Worm (Caenorhabditis elegans) whole organism, L1 larva: ENCODE measurements around the gene glb-20.

Source experiments
- C34B4.2 ChIP-seq: sonication (generic microtip); optimal IDR thresholded peaks from 2 replicates; lab custom pipeline; 2017; ENCODE audit warnings: mild to moderate bottlenecking, missing genetic modification characterization, missing compliant biosample characterization
- F16B12.6 ChIP-seq: fragments of 150-350 bp; optimal IDR thresholded peaks from 2 replicates; lab custom pipeline; 2014; ENCODE audit warnings: missing biosample characterization, missing genetic modification characterization
- aly-2 ChIP-seq: fragments of 150-350 bp; optimal IDR thresholded peaks from 2 replicates; lab custom pipeline; 2014; ENCODE audit warnings: missing biosample characterization, missing genetic modification characterization
- blmp-1 ChIP-seq: fragments of 150-350 bp; optimal IDR thresholded peaks from 2 replicates; lab custom pipeline; 2014; ENCODE audit warnings: missing biosample characterization, missing genetic modification characterization
- ceh-82 ChIP-seq, 3 experiments: fragments of 150-350 bp in 1 of 3; sonication (generic microtip) in 2 of 3; optimal IDR thresholded peaks; 2 replicates each; lab custom pipeline; 2014 to 2017; ENCODE audit warnings: missing biosample characterization in 3 of 3, missing genetic modification characterization in 3 of 3
- ceh-88 ChIP-seq: fragments of 200-800 bp; sonication (Bioruptor generic); IDR thresholded peaks from 2 replicates; pipeline ENCODE4 v1.3.6; 2022; ENCODE audit warnings: missing genetic modification characterization, missing compliant biosample characterization
- ceh-90 ChIP-seq: sonication (generic microtip); optimal IDR thresholded peaks from 2 replicates; lab custom pipeline; 2016; ENCODE audit warnings: missing genetic modification characterization, missing compliant biosample characterization
- dpl-1 ChIP-seq, 3 experiments: fragments of 150-350 bp in 2 of 3; sonication (generic microtip) in 1 of 3; optimal IDR thresholded peaks; 2 replicates each; lab custom pipeline; 2014 to 2017; ENCODE audit warnings: missing biosample characterization in 3 of 3, missing genetic modification characterization in 3 of 3, missing genetic modification reagents in 3 of 3
- efl-1 ChIP-seq, 4 experiments: fragments of 150-350 bp; optimal IDR thresholded peaks in 3 of 4; peaks in 1 of 4; 1 replicate in 1 of 4; 2 replicates in 3 of 4; lab custom pipeline; 2014; ENCODE audit warnings: missing biosample characterization in 2 of 4, missing genetic modification characterization in 2 of 4, missing genetic modification reagents in 2 of 4
- efl-3 ChIP-seq: fragments of 200-800 bp; sonication (Bioruptor generic); optimal IDR thresholded peaks from 2 replicates; lab custom pipeline; 2018; ENCODE audit warnings: mild to moderate bottlenecking, missing genetic modification characterization, missing compliant biosample characterization
- elt-3 ChIP-seq, 6 experiments: fragments of 150-350 bp in 1 of 6; sonication (generic microtip); optimal IDR thresholded peaks; 2 replicates each; lab custom pipeline; 2017 to 2018; ENCODE audit warnings: missing biosample characterization in 6 of 6, missing genetic modification characterization in 6 of 6, inconsistent platforms in 1 of 6
- ets-5 ChIP-seq: fragments of 200-800 bp; sonication (Bioruptor generic); IDR thresholded peaks from 2 replicates; pipeline ENCODE4 v1.3.6; 2022; ENCODE audit warnings: missing genetic modification characterization, missing compliant biosample characterization
- fkh-10 ChIP-seq: sonication (generic microtip); optimal IDR thresholded peaks from 2 replicates; lab custom pipeline; 2017; ENCODE audit warnings: missing biosample characterization, missing genetic modification reagents, missing genetic modification characterization
- fkh-8 ChIP-seq: sonication (generic microtip); optimal IDR thresholded peaks from 2 replicates; lab custom pipeline; 2016; ENCODE audit warnings: mild to moderate bottlenecking, missing genetic modification characterization, missing compliant biosample characterization
- grh-1 ChIP-seq: fragments of 200-800 bp; sonication (Bioruptor generic); IDR thresholded peaks from 2 replicates; pipeline ENCODE4 v1.3.6; 2022; ENCODE audit warnings: missing genetic modification reagents, missing genetic modification characterization, missing compliant biosample characterization
- hlh-4 ChIP-seq: sonication (generic microtip); optimal IDR thresholded peaks from 2 replicates; lab custom pipeline; 2016; ENCODE audit warnings: mild to moderate bottlenecking, missing genetic modification characterization, missing compliant biosample characterization
- hpl-2 ChIP-seq: fragments of 150-350 bp; optimal IDR thresholded peaks from 2 replicates; lab custom pipeline; 2014; ENCODE audit warnings: missing biosample characterization, missing genetic modification reagents, missing genetic modification characterization
- irx-1 ChIP-seq: sonication (generic microtip); optimal IDR thresholded peaks from 2 replicates; lab custom pipeline; 2016; ENCODE audit warnings: missing genetic modification characterization, missing compliant biosample characterization
- isw-1 ChIP-seq: fragments of 200-800 bp; sonication (Bioruptor generic); IDR thresholded peaks from 2 replicates; pipeline ENCODE4 v1.3.6; 2022; ENCODE audit warnings: missing genetic modification characterization, missing compliant biosample characterization
- lin-13 ChIP-seq: fragments of 150-350 bp; optimal IDR thresholded peaks from 2 replicates; lab custom pipeline; 2014; ENCODE audit warnings: missing biosample characterization, missing genetic modification reagents, missing genetic modification characterization
- lin-14 ChIP-seq: fragments of 200-800 bp; sonication (Bioruptor generic); optimal IDR thresholded peaks from 2 replicates; lab custom pipeline; 2018; ENCODE audit warnings: mild to moderate bottlenecking, missing genetic modification characterization, moderate library complexity, missing compliant biosample characterization
- lin-35 ChIP-seq, 2 experiments: fragments of 150-350 bp; optimal IDR thresholded peaks; 2 replicates each; lab custom pipeline; 2014; ENCODE audit warnings: missing biosample characterization in 2 of 2, missing genetic modification characterization in 2 of 2, missing genetic modification reagents in 2 of 2
- lin-39 ChIP-seq: fragments of 150-350 bp; optimal IDR thresholded peaks from 2 replicates; lab custom pipeline; 2014; ENCODE audit warnings: missing biosample characterization, missing genetic modification reagents, missing genetic modification characterization
- mab-9 ChIP-seq: fragments of 200-800 bp; sonication (Bioruptor generic); IDR thresholded peaks from 2 replicates; pipeline ENCODE4 v1.3.6; 2022; ENCODE audit warnings: missing genetic modification reagents, missing genetic modification characterization, missing compliant biosample characterization
- mef-2 ChIP-seq: fragments of 150-350 bp; optimal IDR thresholded peaks from 2 replicates; lab custom pipeline; 2014; ENCODE audit warnings: missing biosample characterization, missing genetic modification characterization
- nhr-12 ChIP-seq: sonication (generic microtip); optimal IDR thresholded peaks from 2 replicates; lab custom pipeline; 2017; ENCODE audit warnings: missing biosample characterization, missing genetic modification characterization
- nhr-20 ChIP-seq: sonication (generic microtip); optimal IDR thresholded peaks from 2 replicates; lab custom pipeline; 2016; ENCODE audit warnings: mild to moderate bottlenecking, missing genetic modification characterization, missing compliant biosample characterization
- nhr-47 ChIP-seq: sonication (generic microtip); optimal IDR thresholded peaks from 2 replicates; lab custom pipeline; 2016; ENCODE audit warnings: mild to moderate bottlenecking, missing genetic modification characterization, moderate library complexity, missing compliant biosample characterization
- nhr-71 ChIP-seq: sonication (generic microtip); optimal IDR thresholded peaks from 2 replicates; lab custom pipeline; 2016; ENCODE audit warnings: mild to moderate bottlenecking, missing genetic modification characterization, moderate library complexity, missing compliant biosample characterization
- nhr-85 ChIP-seq: sonication (generic microtip); peaks from one replicate; lab custom pipeline; 2016; ENCODE audit warnings: missing genetic modification characterization, inconsistent platforms, missing compliant biosample characterization
- nhr-90 ChIP-seq: sonication (generic microtip); optimal IDR thresholded peaks from 2 replicates; lab custom pipeline; 2016; ENCODE audit warnings: mild to moderate bottlenecking, missing genetic modification characterization, missing compliant biosample characterization; ENCODE audit not compliant: poor library complexity
- pag-3 ChIP-seq: sonication (generic microtip); optimal IDR thresholded peaks from 2 replicates; lab custom pipeline; 2017; ENCODE audit warnings: missing genetic modification characterization, mild to moderate bottlenecking, missing compliant biosample characterization, antibody characterized with exemption, borderline replicate concordance; ENCODE audit not compliant: insufficient read depth
- pax-3 ChIP-seq: fragments of 200-800 bp; sonication (Bioruptor generic); optimal IDR thresholded peaks from 2 replicates; lab custom pipeline; 2018; ENCODE audit warnings: mild to moderate bottlenecking, missing genetic modification characterization, moderate library complexity, missing compliant biosample characterization
- rnt-1 ChIP-seq: sonication (generic microtip); optimal IDR thresholded peaks from 2 replicates; lab custom pipeline; 2016; ENCODE audit warnings: mild to moderate bottlenecking, missing genetic modification characterization, moderate library complexity, missing compliant biosample characterization
- sox-4 ChIP-seq: sonication (generic microtip); optimal IDR thresholded peaks from 2 replicates; lab custom pipeline; 2016; ENCODE audit warnings: missing genetic modification characterization, missing compliant biosample characterization
- sup-37 ChIP-seq: fragments of 200-800 bp; sonication (Bioruptor generic); optimal IDR thresholded peaks from 2 replicates; lab custom pipeline; 2018; ENCODE audit warnings: mild to moderate bottlenecking, missing genetic modification characterization, missing compliant biosample characterization
- swsn-7 ChIP-seq: sonication (generic microtip); optimal IDR thresholded peaks from 2 replicates; lab custom pipeline; 2016; ENCODE audit warnings: missing genetic modification characterization, missing compliant biosample characterization
- tbx-2 ChIP-seq: sonication (generic microtip); optimal IDR thresholded peaks from 2 replicates; lab custom pipeline; 2016; ENCODE audit warnings: missing genetic modification characterization, missing compliant biosample characterization
- unc-30 ChIP-seq: sonication (generic microtip); optimal IDR thresholded peaks from 2 replicates; lab custom pipeline; 2017; ENCODE audit warnings: missing biosample characterization, missing genetic modification characterization
- unc-62 ChIP-seq: fragments of 150-350 bp; optimal IDR thresholded peaks from 2 replicates; lab custom pipeline; 2014; ENCODE audit warnings: missing biosample characterization, missing genetic modification reagents, missing genetic modification characterization
- unc-86 ChIP-seq: sonication (generic microtip); optimal IDR thresholded peaks from 2 replicates; lab custom pipeline; 2016; ENCODE audit warnings: missing genetic modification characterization, missing compliant biosample characterization
- xbp-1 ChIP-seq: sonication (generic microtip); optimal IDR thresholded peaks from 2 replicates; lab custom pipeline; 2016; ENCODE audit warnings: missing genetic modification characterization, missing compliant biosample characterization
- zag-1 ChIP-seq: fragments of 150-350 bp; optimal IDR thresholded peaks from 2 replicates; lab custom pipeline; 2014; ENCODE audit warnings: missing biosample characterization, missing genetic modification characterization
- zip-4 ChIP-seq: fragments of 200-800 bp; sonication (Bioruptor generic); optimal IDR thresholded peaks from 2 replicates; lab custom pipeline; 2018; ENCODE audit warnings: mild to moderate bottlenecking, missing genetic modification characterization, moderate library complexity, missing compliant biosample characterization
- ztf-11 ChIP-seq, 2 experiments: sonication (generic microtip); optimal IDR thresholded peaks; 2 replicates each; lab custom pipeline; 2016 to 2017; ENCODE audit warnings: missing genetic modification characterization in 2 of 2, missing biosample characterization in 1 of 2, missing compliant biosample characterization in 1 of 2

glb-20 gene

DNA sequence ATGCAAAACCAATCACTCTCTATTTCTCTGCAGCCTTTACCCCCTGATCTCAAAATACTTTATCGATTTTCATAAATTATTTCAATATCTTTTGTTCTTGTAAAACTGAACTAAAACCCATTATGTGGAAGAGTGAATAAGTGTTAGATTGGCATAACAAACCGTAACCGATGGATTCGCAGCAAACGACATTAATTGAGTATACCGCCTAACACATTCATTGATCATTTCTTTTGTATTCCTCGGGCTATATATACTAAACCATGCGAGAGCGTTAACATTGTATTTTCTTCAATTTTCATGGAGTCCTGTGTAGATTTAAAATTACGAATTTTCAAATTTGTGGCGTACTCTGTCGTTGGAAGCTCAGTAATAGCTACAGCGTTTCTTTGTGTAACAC lies 33.8 kb upstream of the glb-20 start, which contains the start of gene col-9:
col-9 (plus strand) TSS at position 301 of the 400 bp plus-strand sequence.
- TF ChIP-seq pag-3 (tag; lab: Kevin White, UChicago) = no peak
- TF ChIP-seq efl-1 (optimal IDR thresholded peaks at IDR 0.05; lab: Kevin White, UChicago) = no peak
- peak in 1 of 2 experiments; percentile 80 for TF ChIP-seq efl-1 (GFP tag; optimal IDR thresholded peaks at IDR 0.05 in 1 of 2; lab: Kevin White, UChicago)

DNA sequence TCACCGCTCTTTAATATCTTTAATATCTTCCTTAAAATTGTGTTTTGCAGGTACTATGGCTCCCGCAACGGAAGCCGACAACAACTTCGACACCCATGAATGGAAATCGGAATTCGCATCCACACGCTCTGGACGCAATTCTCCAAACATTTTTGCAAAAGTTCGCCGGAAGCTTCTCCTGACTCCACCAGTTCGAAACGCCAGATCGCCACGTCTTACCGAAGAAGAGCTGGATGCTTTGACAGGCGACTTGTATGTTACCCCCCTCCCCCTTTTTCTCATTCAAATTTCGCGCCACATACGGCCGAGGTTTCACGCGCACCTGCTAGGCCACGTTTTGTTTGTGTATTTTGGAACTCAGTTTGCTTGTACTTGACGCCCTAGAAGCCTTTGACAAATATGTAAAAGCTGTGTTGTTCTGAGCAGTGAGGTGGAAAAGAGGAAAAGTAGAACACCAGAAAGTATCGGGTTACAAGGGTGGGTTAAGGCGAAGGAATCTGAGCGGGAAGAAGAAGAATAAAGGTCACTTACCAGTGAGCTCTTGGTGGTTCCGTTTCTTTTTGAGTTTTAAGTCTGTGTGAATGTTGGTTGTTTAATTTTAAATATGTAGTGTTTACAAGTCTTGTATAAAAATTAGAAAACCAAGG lies 28.9 kb upstream of the glb-20 start, which contains the start of gene unc-84:
unc-84 (plus strand) TSS at position 51 of the 647 bp plus-strand sequence.
- no peak for TF ChIP-seq mef-2 (tag; lab: Kevin White, UChicago)
- peak; percentile 38 for TF ChIP-seq ceh-90 (tag; lab: Kevin White, UChicago)
- peak; percentile 58 for TF ChIP-seq nhr-85 (tag; lab: Kevin White, UChicago)
- TF ChIP-seq lin-35 (GFP tag; optimal IDR thresholded peaks at IDR 0.05; lab: Kevin White, UChicago) = peak; percentile 45 to 77
- no peak for TF ChIP-seq C34B4.2
- no peak for TF ChIP-seq isw-1 (GFP tag; lab: Robert Waterston, UW)
- TF ChIP-seq nhr-12 (tag; lab: Kevin White, UChicago) = no peak
- no peak for TF ChIP-seq xbp-1
- no peak for TF ChIP-seq mab-9 (GFP tag; lab: Robert Waterston, UW)
- peak; percentile 30 for TF ChIP-seq nhr-90 (tag; lab: Kevin White, UChicago)
- no peak for TF ChIP-seq efl-3
- TF ChIP-seq sup-37 (GFP tag; lab: Kevin White, UChicago) = no peak
- TF ChIP-seq grh-1 (GFP tag; lab: Robert Waterston, UW) = no peak
- TF ChIP-seq lin-14 = peak; percentile 18
- TF ChIP-seq unc-30 (tag; lab: Kevin White, UChicago) = no peak
- no peak for TF ChIP-seq hlh-4 (tag; lab: Kevin White, UChicago)
- peak in 1 of 2 experiments; percentile 35 for TF ChIP-seq ztf-11 (tag; optimal IDR thresholded peaks at IDR 0.05; lab: Kevin White, UChicago)
- no peak for TF ChIP-seq lin-39 (tag; lab: Kevin White, UChicago)
- TF ChIP-seq nhr-47 = peak; percentile 49
- peak; percentile 10 for TF ChIP-seq nhr-20 (tag; lab: Kevin White, UChicago)
- peak; percentile 8 for TF ChIP-seq fkh-8 (tag; lab: Kevin White, UChicago)
- TF ChIP-seq sox-4 (tag; lab: Kevin White, UChicago) = no peak
- peak; percentile 14 for TF ChIP-seq tbx-2 (tag; lab: Kevin White, UChicago)
- TF ChIP-seq unc-86 = no peak
- TF ChIP-seq efl-1 (optimal IDR thresholded peaks at IDR 0.05; lab: Kevin White, UChicago) = peak; percentile 11 to 74
- peak; percentile 79 to 97 for TF ChIP-seq efl-1 (GFP tag; optimal IDR thresholded peaks at IDR 0.05 in 1 of 2; lab: Kevin White, UChicago)
- peak; percentile 59 for TF ChIP-seq rnt-1 (tag; lab: Kevin White, UChicago)
- no peak for TF ChIP-seq pax-3
- TF ChIP-seq fkh-10 (GFP tag; lab: Kevin White, UChicago) = no peak
- TF ChIP-seq F16B12.6 (tag; lab: Kevin White, UChicago) = no peak
- TF ChIP-seq zip-4 (GFP tag; lab: Kevin White, UChicago) = no peak
- TF ChIP-seq dpl-1 (GFP tag; optimal IDR thresholded peaks at IDR 0.05; lab: Kevin White, UChicago) = peak; percentile 54 to 78 (median 68)
- TF ChIP-seq nhr-71 (tag; lab: Kevin White, UChicago) = peak; percentile 39
- no peak for TF ChIP-seq aly-2 (tag; lab: Kevin White, UChicago)
- TF ChIP-seq swsn-7 (tag; lab: Kevin White, UChicago) = peak; percentile 2
- TF ChIP-seq, all 84 proteins: peak for 15

DNA sequence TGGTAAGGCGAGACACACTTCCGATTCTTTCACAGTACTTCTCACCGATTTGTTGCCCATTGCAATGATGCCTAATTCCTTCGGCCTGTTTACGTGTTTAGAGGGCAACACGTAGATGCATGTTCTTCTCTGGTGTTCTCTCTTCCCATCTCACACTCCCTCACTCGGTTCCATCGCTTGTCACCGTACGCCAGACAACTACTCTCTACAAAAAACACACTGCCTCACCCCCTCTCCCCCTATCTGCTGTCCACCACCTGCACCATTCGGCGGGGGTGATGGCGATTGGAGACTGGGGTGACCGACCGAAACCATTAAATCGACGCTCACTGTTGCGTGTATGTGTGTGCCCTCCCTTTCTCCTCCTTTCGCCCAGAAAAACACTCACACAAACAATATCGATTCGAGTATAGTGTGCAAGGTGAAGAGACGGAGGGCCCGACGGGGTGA lies 28.0 kb upstream of the glb-20 start:
- TF ChIP-seq C34B4.2 (no peak), unc-62 (GFP tag; lab: Kevin White, UChicago) (no peak), zag-1 (tag; lab: Kevin White, UChicago) (no peak), blmp-1 (peak; percentile 32), zip-4 (GFP tag; lab: Kevin White, UChicago) (no peak), rnt-1 (tag; lab: Kevin White, UChicago) (peak; percentile 42), efl-3 (no peak), grh-1 (GFP tag; lab: Robert Waterston, UW) (no peak), ceh-82 (tag; optimal IDR thresholded peaks at IDR 0.05; lab: Kevin White, UChicago) (peak in 1 of 3 experiments; percentile 30), hpl-2 (GFP tag; lab: Kevin White, UChicago) (no peak), ceh-88 (GFP tag; lab: Robert Waterston, UW) (no peak), swsn-7 (tag; lab: Kevin White, UChicago) (peak; percentile 44), ztf-11 (tag; optimal IDR thresholded peaks at IDR 0.05; lab: Kevin White, UChicago) (peak in 1 of 2 experiments; percentile 70), fkh-10 (GFP tag; lab: Kevin White, UChicago) (no peak), elt-3 (tag; optimal IDR thresholded peaks at IDR 0.05; lab: Kevin White, UChicago) (peak in 1 of 6 experiments; percentile 2), ceh-90 (tag; lab: Kevin White, UChicago) (no peak), lin-35 (GFP tag; optimal IDR thresholded peaks at IDR 0.05; lab: Kevin White, UChicago) (peak; percentile 4 to 31), irx-1 (peak; percentile 19), nhr-47 (peak; percentile 42), lin-13 (GFP tag; lab: Kevin White, UChicago) (no peak), ets-5 (GFP tag; lab: Robert Waterston, UW) (no peak)
